Fruit fly (Drosophila melanogaster): ENCODE results near the gene CG32813.

CG32813 gene

DNA sequence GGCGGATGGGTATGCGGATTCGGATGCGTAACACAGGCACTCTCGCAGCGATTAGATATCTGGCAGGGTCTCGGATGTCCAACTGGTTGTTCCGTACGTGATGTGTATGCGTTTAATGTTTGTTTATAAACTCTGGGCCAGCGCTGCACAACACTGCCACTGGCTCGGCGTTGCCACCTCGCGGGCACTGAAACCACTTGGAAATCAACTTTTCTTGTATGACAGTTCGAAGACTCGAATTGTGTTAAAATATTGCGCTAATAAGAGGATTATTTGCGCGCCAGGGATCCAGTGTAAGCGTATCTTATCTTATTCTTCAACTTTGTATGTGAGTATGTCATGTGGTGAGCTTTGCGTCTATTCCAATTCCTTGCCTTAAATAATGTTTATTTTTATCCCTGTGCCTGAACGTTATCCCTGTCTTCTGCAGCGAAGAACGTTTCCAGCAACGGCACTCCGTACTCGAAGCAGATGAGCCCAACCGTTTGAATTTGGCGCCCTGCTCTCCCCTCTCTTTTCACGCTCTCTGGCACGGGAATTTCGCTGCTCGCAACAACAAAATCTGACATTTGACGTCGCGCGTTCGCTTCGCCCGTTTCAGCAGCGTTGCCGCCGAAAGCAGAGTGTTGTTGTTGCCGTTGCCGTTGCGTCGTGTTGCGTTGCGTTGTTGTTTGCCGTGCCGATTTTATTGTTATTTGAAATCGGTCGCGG is at the start of gene CG32813, which contains the start of gene CG3719:
CG32813 (plus strand) TSS at position 565 of the 711 bp plus-strand sequence.
CG3719 (minus strand) TSS at position 131 of the 711 bp plus-strand sequence.
- TF ChIP-seq fkh (GFP tag; optimal IDR thresholded peaks at IDR 0.05) (peak; percentile 89), CG11902 (GFP tag; optimal IDR thresholded peaks at IDR 0.05) (no peak), CG31627 (GFP tag; optimal IDR thresholded peaks at IDR 0.05) (peak; percentile 32), Ets21C (GFP tag; optimal IDR thresholded peaks at IDR 0.05) (no peak), net (GFP tag; optimal IDR thresholded peaks at IDR 0.05) (no peak), Eip78C (GFP tag) (peak; percentile 71), acj6 (GFP tag; optimal IDR thresholded peaks at IDR 0.05) (no peak), Hr38 (GFP tag; optimal IDR thresholded peaks at IDR 0.05) (no peak), lz (GFP tag; optimal IDR thresholded peaks at IDR 0.05) (peak; percentile 45), vri (GFP tag; optimal IDR thresholded peaks at IDR 0.05) (peak; percentile 32), CG7368 (GFP tag; optimal IDR thresholded peaks at IDR 0.05) (no peak), OdsH (GFP tag; optimal IDR thresholded peaks at IDR 0.05) (no peak), CG3919 (GFP tag; optimal IDR thresholded peaks at IDR 0.05) (peak; percentile 33), Met (GFP tag; optimal IDR thresholded peaks at IDR 0.05) (no peak), CG8632 (GFP tag; optimal IDR thresholded peaks at IDR 0.05) (no peak), Sox14 (GFP tag; optimal IDR thresholded peaks at IDR 0.05) (peak; percentile 28), CG3032 (tag; optimal IDR thresholded peaks at IDR 0.05) (peak; percentile 8), CG16779 (tag; optimal IDR thresholded peaks at IDR 0.05) (no peak), CG6808 (GFP tag; optimal IDR thresholded peaks at IDR 0.05) (peak; percentile 11), CG6792 (GFP tag; optimal IDR thresholded peaks at IDR 0.05) (no peak), CG10669 (GFP tag; optimal IDR thresholded peaks at IDR 0.05) (no peak), svp (GFP tag) (peak; percentile 69), esn (GFP tag; optimal IDR thresholded peaks at IDR 0.05) (peak; percentile 44), CG6276 (GFP tag; optimal IDR thresholded peaks at IDR 0.05) (no peak), achi (GFP tag; optimal IDR thresholded peaks at IDR 0.05) (peak; percentile 90), CG32006 (GFP tag; optimal IDR thresholded peaks at IDR 0.05) (no peak), salr (GFP tag; optimal IDR thresholded peaks at IDR 0.05) (no peak), CG1621 (tag; optimal IDR thresholded peaks at IDR 0.05) (peak; percentile 29), Hr39 (GFP tag; optimal IDR thresholded peaks at IDR 0.05) (no peak)

DNA sequence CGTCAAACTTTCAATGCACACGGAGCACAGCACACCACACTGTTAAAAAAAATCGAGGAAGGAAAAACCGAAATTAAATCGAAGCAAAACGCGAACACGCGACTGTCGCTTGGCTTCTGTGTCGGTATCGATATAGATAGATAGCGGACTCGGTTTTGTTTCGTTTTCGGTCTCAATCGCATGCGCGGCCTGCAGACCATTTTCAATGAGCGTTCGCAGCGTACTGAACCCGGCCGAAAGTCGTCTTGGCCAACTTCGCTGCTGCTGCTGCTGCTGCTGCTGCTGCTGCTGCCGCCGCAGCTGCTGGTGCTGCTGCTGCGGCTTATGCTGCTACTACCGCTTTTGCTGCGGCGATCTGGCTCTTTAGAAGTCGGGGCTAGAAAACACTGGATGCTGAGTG is 42.7 kb upstream of the CG32813 start:
- TF ChIP-seq CG1621 (tag; optimal IDR thresholded peaks at IDR 0.05): no peak
- peak; percentile 4 for TF ChIP-seq Lpt (GFP tag; optimal IDR thresholded peaks at IDR 0.05)
- TF ChIP-seq Blimp-1 (GFP tag; optimal IDR thresholded peaks at IDR 0.05): no peak
- peak; percentile 37; the same call in 1 of the 2 replicates for TF ChIP-seq CG15336 (GFP tag; IDR thresholded peaks at IDR 0.05)
- peak; percentile 29 for TF ChIP-seq CG3919 (GFP tag; optimal IDR thresholded peaks at IDR 0.05)
- TF ChIP-seq CG8319 (GFP tag; optimal IDR thresholded peaks at IDR 0.05): no peak
- peak; percentile 40; the same call in 1 of the 3 replicates for TF ChIP-seq eg (GFP tag; IDR thresholded peaks at IDR 0.05)
- peak in 1 of 2 experiments; percentile 18 for TF ChIP-seq ss (GFP tag; optimal IDR thresholded peaks at IDR 0.05)
- TF ChIP-seq Eip78C (GFP tag): peak; percentile 44

DNA sequence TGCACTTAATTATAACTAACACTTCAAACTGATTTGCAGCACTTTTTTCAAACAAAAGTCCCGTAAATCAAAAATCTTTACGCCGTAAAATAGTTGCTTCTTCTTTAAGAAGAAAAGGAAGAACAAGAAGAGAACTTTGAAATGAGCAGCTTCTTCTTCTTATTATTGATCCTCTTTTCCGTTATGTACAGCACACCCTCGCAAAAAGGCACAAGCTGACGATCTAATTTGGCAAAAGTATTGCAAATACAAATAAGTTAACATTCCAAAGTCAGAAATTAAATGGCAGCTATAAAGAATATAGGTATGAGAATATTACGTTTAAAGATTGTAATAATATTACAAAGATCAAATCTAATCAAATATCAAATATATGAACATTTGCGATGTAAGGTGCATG is 39.2 kb upstream of the CG32813 start, which contains the start of gene CG11409:
CG11409 (minus strand) TSS at position 60 of the 400 bp plus-strand sequence.
- TF ChIP-seq esn (GFP tag; optimal IDR thresholded peaks at IDR 0.05) (peak; percentile 37), fkh (GFP tag; optimal IDR thresholded peaks at IDR 0.05) (no peak), CG4318 (GFP tag; optimal IDR thresholded peaks at IDR 0.05) (no peak), CG3032 (tag; optimal IDR thresholded peaks at IDR 0.05) (peak; percentile 2), CG31627 (GFP tag; optimal IDR thresholded peaks at IDR 0.05) (peak; percentile 30), acj6 (GFP tag; optimal IDR thresholded peaks at IDR 0.05) (peak; percentile 28), Hr39 (GFP tag; optimal IDR thresholded peaks at IDR 0.05) (peak; percentile 36), cyc (GFP tag; optimal IDR thresholded peaks at IDR 0.05) (peak; percentile 5)
